Worm (Caenorhabditis elegans): Measurements from ENCODE around the gene tag-65.
A peak's percentile ranks its signal among the peaks of the same experiment; 100 is the strongest.

The tag-65 gene

ce11 chrV:13669170-13669569 lies 9.2 kb downstream of the tag-65 start (continued):
- no peak for TF ChIP-seq daf-12 (tag; optimal IDR thresholded peaks at IDR 0.05)
- no peak for TF ChIP-seq ZK337.2 (GFP tag; IDR thresholded peaks at IDR 0.05)
- no peak for TF ChIP-seq fos-1 (tag; optimal IDR thresholded peaks at IDR 0.05)
- TF ChIP-seq nhr-48 (tag; optimal IDR thresholded peaks at IDR 0.05): no peak
- TF ChIP-seq arid-1 (GFP tag; conservative IDR thresholded peaks at IDR 0.05): no peak; the same call in 1 of the 2 replicates
- no peak for TF ChIP-seq saeg-2 (GFP tag; IDR thresholded peaks at IDR 0.05)
- no peak for TF ChIP-seq ceh-20 (GFP tag; IDR thresholded peaks at IDR 0.05)
- no peak for TF ChIP-seq zfp-2 (tag; optimal IDR thresholded peaks at IDR 0.05)
- no peak for TF ChIP-seq nhr-42 (GFP tag; IDR thresholded peaks at IDR 0.05)
- TF ChIP-seq hmg-1.1 (GFP tag; IDR thresholded peaks at IDR 0.05): no peak
- no peak for TF ChIP-seq hif-1 (tag; optimal IDR thresholded peaks at IDR 0.05)

ce11 chrV:13668337-13668736 lies 10.1 kb downstream of the tag-65 start:
- TF ChIP-seq hmg-1.1 (GFP tag; IDR thresholded peaks at IDR 0.05): no peak
- no peak for TF ChIP-seq tag-97 (GFP tag; IDR thresholded peaks at IDR 0.05)
- TF ChIP-seq fos-1 (tag; optimal IDR thresholded peaks at IDR 0.05): no peak
- TF ChIP-seq nhr-11 (tag; optimal IDR thresholded peaks at IDR 0.05): no peak
- no peak for TF ChIP-seq Y5F2A.4 (GFP tag; optimal IDR thresholded peaks at IDR 0.05)
- TF ChIP-seq set-16 (GFP tag; IDR thresholded peaks at IDR 0.05): peak; percentile 93
- TF ChIP-seq zfp-3 (GFP tag; conservative IDR thresholded peaks at IDR 0.05): no peak
- no peak for TF ChIP-seq skn-1 (tag; optimal IDR thresholded peaks at IDR 0.05)
- TF ChIP-seq lin-1 (GFP tag; IDR thresholded peaks at IDR 0.05): no peak
- no peak for TF ChIP-seq nhr-25 (tag; optimal IDR thresholded peaks at IDR 0.05; ENCODE audit: borderline replicate concordance, insufficient read depth)
- TF ChIP-seq ZK337.2 (GFP tag; IDR thresholded peaks at IDR 0.05): no peak
- 0 out of 2 replicates have a peak, but pooled peaks have one; percentile 36 for TF ChIP-seq F44E2.7 (GFP tag; IDR thresholded peaks at IDR 0.05)
- TF ChIP-seq D1046.2 (GFP tag; IDR thresholded peaks at IDR 0.05): peak; percentile 33; the same call in 1 of the 2 replicates
- TF ChIP-seq ceh-20 (GFP tag; IDR thresholded peaks at IDR 0.05): no peak

- TF ChIP-seq aha-1 (tag) (peak; percentile 96), unc-62 (GFP tag; optimal IDR thresholded peaks at IDR 0.05 in 1 of 2) (peak in 1 of 2 experiments; percentile 56), unc-62 (tag; optimal IDR thresholded peaks at IDR 0.05) (no peak), lsy-2 (tag; optimal IDR thresholded peaks at IDR 0.05) (no peak)
Observed at ce11 chrV:13666460-13666859, 11.9 kb downstream of the tag-65 start.

- TF ChIP-seq nhr-28 (tag; optimal IDR thresholded peaks at IDR 0.05) (peak; percentile 39), unc-62 (GFP tag; optimal IDR thresholded peaks at IDR 0.05 in 1 of 2) (no peak), unc-62 (tag; optimal IDR thresholded peaks at IDR 0.05) (no peak), mes-2 (tag; optimal IDR thresholded peaks at IDR 0.05; ENCODE audit: poor library complexity, severe bottlenecking) (peak; percentile 3), aha-1 (tag) (peak; percentile 28), dmd-6 (GFP tag; IDR thresholded peaks at IDR 0.05) (no peak), mep-1 (tag; optimal IDR thresholded peaks at IDR 0.05) (peak; percentile 4)
Observed at ce11 chrV:13665089-13665488, 13.3 kb downstream of the tag-65 start, which contains the start of gene rde-12. TSS of gene rde-12 (plus strand) at chrV:13665389.

- TF ChIP-seq set-16 (GFP tag; IDR thresholded peaks at IDR 0.05) (no peak), lsy-2 (tag; optimal IDR thresholded peaks at IDR 0.05) (peak in 1 of 2 experiments; percentile 56), daf-16 (GFP tag; optimal IDR thresholded peaks at IDR 0.05) (no peak), daf-16 (tag; optimal IDR thresholded peaks at IDR 0.05) (peak; percentile 2), nhr-77 (tag; optimal IDR thresholded peaks at IDR 0.05) (peak; percentile 22), lin-1 (GFP tag; IDR thresholded peaks at IDR 0.05) (no peak), php-3 (GFP tag; IDR thresholded peaks at IDR 0.05) (no peak), skn-1 (tag; optimal IDR thresholded peaks at IDR 0.05) (no peak), pha-4 (GFP tag; IDR thresholded peaks at IDR 0.05) (no peak), pha-4 (tag; optimal IDR thresholded peaks at IDR 0.05) (no peak), nhr-237 (tag; optimal IDR thresholded peaks at IDR 0.05) (no peak), nhr-111 (GFP tag; optimal IDR thresholded peaks at IDR 0.05) (no peak), D1046.2 (GFP tag; IDR thresholded peaks at IDR 0.05) (0 out of 2 replicates have a peak, but pooled peaks have one; percentile 21), dmd-8 (GFP tag; IDR thresholded peaks at IDR 0.05) (no peak), dpl-1 (GFP tag; optimal IDR thresholded peaks at IDR 0.05) (peak; percentile 58), pqm-1 (tag; optimal IDR thresholded peaks at IDR 0.05) (peak; percentile 21), ceh-20 (GFP tag; IDR thresholded peaks at IDR 0.05) (no peak), ceh-62 (tag; optimal IDR thresholded peaks at IDR 0.05) (no peak), lin-15B (tag; optimal IDR thresholded peaks at IDR 0.05) (peak; percentile 7), mdt-29 (GFP tag; IDR thresholded peaks at IDR 0.05) (0 out of 2 replicates have a peak, but pooled peaks have one; percentile 38), egl-43 (GFP tag; IDR thresholded peaks at IDR 0.05) (0 out of 2 replicates have a peak, but pooled peaks have one; percentile 50)
Observed at ce11 chrV:13664340-13664916, 14.0 kb downstream of the tag-65 start.

Data from whole organism, L4 larva.